Worm (Caenorhabditis elegans) whole organism, late embryonic: ENCODE results near the gene ppat-1.
A peak's percentile ranks its signal among the peaks of the same experiment; 100 is the strongest.

Source experiments
- C38D4.7 ChIP-seq: fragments of 200-800 bp; sonication (Bioruptor generic); optimal IDR thresholded peaks from 2 replicates; lab custom pipeline; 2018; ENCODE audit warnings: mild to moderate bottlenecking, missing genetic modification characterization, moderate library complexity, missing compliant biosample characterization
- T23F11.4 ChIP-seq: fragments of 200-800 bp; sonication (Bioruptor generic); optimal IDR thresholded peaks from 2 replicates; lab custom pipeline; 2018; ENCODE audit warnings: mild to moderate bottlenecking, missing genetic modification characterization, missing compliant biosample characterization
- Y22D7AL.16 ChIP-seq: sonication (generic microtip); optimal IDR thresholded peaks from 2 replicates; lab custom pipeline; 2016; ENCODE audit warnings: missing genetic modification characterization, missing compliant biosample characterization
- ahr-1 ChIP-seq: sonication (generic microtip); optimal IDR thresholded peaks from 2 replicates; lab custom pipeline; 2016; ENCODE audit warnings: missing genetic modification characterization, missing compliant biosample characterization
- ama-1 ChIP-seq: fragments of 150-350 bp; optimal IDR thresholded peaks from 2 replicates; lab custom pipeline; 2014
- ceh-14 ChIP-seq: sonication (generic microtip); optimal IDR thresholded peaks from 2 replicates; lab custom pipeline; 2016; ENCODE audit warnings: missing genotype, missing genetic modification characterization, missing compliant biosample characterization
- ceh-18 ChIP-seq: sonication (generic microtip); optimal IDR thresholded peaks from 2 replicates; lab custom pipeline; 2016; ENCODE audit warnings: missing genetic modification characterization, missing compliant biosample characterization
- ceh-19 ChIP-seq: fragments of 200-800 bp; sonication (Bioruptor generic); optimal IDR thresholded peaks from 2 replicates; lab custom pipeline; 2018; ENCODE audit warnings: mild to moderate bottlenecking, missing genetic modification characterization, missing compliant biosample characterization
- ceh-9 ChIP-seq: sonication (generic microtip); optimal IDR thresholded peaks from 2 replicates; lab custom pipeline; 2016; ENCODE audit warnings: mild to moderate bottlenecking, missing genetic modification characterization, inconsistent platforms, missing compliant biosample characterization
- che-1 ChIP-seq: sonication (generic microtip); optimal IDR thresholded peaks from 2 replicates; lab custom pipeline; 2016; ENCODE audit warnings: mild to moderate bottlenecking, missing genetic modification characterization, missing compliant biosample characterization
- dmd-4 ChIP-seq: sonication (generic microtip); optimal IDR thresholded peaks from 2 replicates; lab custom pipeline; 2016; ENCODE audit warnings: borderline replicate concordance, missing genetic modification characterization, missing compliant biosample characterization
- elt-2 ChIP-seq: sonication (generic microtip); optimal IDR thresholded peaks from 2 replicates; lab custom pipeline; 2016; ENCODE audit warnings: missing genetic modification reagents, missing genetic modification characterization, missing compliant biosample characterization
- elt-4 ChIP-seq: sonication (generic microtip); optimal IDR thresholded peaks from 2 replicates; lab custom pipeline; 2016; ENCODE audit warnings: missing genetic modification characterization, missing compliant biosample characterization
- eyg-1 ChIP-seq: sonication (generic microtip); optimal IDR thresholded peaks from 2 replicates; lab custom pipeline; 2016; ENCODE audit warnings: missing genotype, missing genetic modification characterization, missing compliant biosample characterization
- fax-1 ChIP-seq: sonication (generic microtip); optimal IDR thresholded peaks from 2 replicates; lab custom pipeline; 2016; ENCODE audit warnings: missing genotype, missing genetic modification characterization, missing compliant biosample characterization
- fkh-10 ChIP-seq: fragments of 150-350 bp; optimal IDR thresholded peaks from 2 replicates; lab custom pipeline; 2014; ENCODE audit warnings: missing biosample characterization, missing genetic modification reagents, missing genetic modification characterization
- fkh-6 ChIP-seq: sonication (generic microtip); optimal IDR thresholded peaks from 2 replicates; lab custom pipeline; 2016; ENCODE audit warnings: missing genetic modification characterization, missing compliant biosample characterization
- hlh-15 ChIP-seq: sonication (generic microtip); optimal IDR thresholded peaks from 2 replicates; lab custom pipeline; 2016; ENCODE audit warnings: missing genetic modification characterization, missing compliant biosample characterization
- hlh-8 ChIP-seq: sonication (generic microtip); optimal IDR thresholded peaks from 2 replicates; lab custom pipeline; 2016; ENCODE audit warnings: missing genotype, missing genetic modification characterization, missing compliant biosample characterization
- lim-6 ChIP-seq: sonication (generic microtip); optimal IDR thresholded peaks from 2 replicates; lab custom pipeline; 2016; ENCODE audit warnings: missing genetic modification characterization, missing compliant biosample characterization
- madf-2 ChIP-seq: sonication (generic microtip); optimal IDR thresholded peaks from 2 replicates; lab custom pipeline; 2017; ENCODE audit warnings: missing genetic modification characterization, missing compliant biosample characterization
- nfya-1 ChIP-seq: sonication (generic microtip); optimal IDR thresholded peaks from 2 replicates; lab custom pipeline; 2017; ENCODE audit warnings: missing genetic modification characterization, mild to moderate bottlenecking, missing compliant biosample characterization, antibody characterized with exemption, moderate library complexity
- npax-4 ChIP-seq: sonication (generic microtip); optimal IDR thresholded peaks from 2 replicates; lab custom pipeline; 2016; ENCODE audit warnings: missing genetic modification characterization, missing compliant biosample characterization
- pag-3 ChIP-seq: sonication (generic microtip); optimal IDR thresholded peaks from 2 replicates; lab custom pipeline; 2016; ENCODE audit warnings: missing compliant biosample characterization, missing genetic modification characterization, borderline replicate concordance
- pha-4 ChIP-seq: fragments of 150-350 bp; optimal IDR thresholded peaks from 2 replicates; lab custom pipeline; 2018; ENCODE audit warnings: missing biosample characterization, missing genetic modification reagents, missing genetic modification characterization
- pqm-1 ChIP-seq: sonication (generic microtip); optimal IDR thresholded peaks from 2 replicates; lab custom pipeline; 2016; ENCODE audit warnings: missing genetic modification characterization, missing compliant biosample characterization
- rnt-1 ChIP-seq: sonication (generic microtip); optimal IDR thresholded peaks from 2 replicates; lab custom pipeline; 2016; ENCODE audit warnings: missing genetic modification characterization, missing compliant biosample characterization
- tbx-2 ChIP-seq: sonication (generic microtip); optimal IDR thresholded peaks from 2 replicates; lab custom pipeline; 2016; ENCODE audit warnings: missing genetic modification characterization, missing compliant biosample characterization
- tbx-7 ChIP-seq: sonication (generic microtip); optimal IDR thresholded peaks from 2 replicates; lab custom pipeline; 2016; ENCODE audit warnings: missing genotype, missing genetic modification characterization, missing compliant biosample characterization
- unc-42 ChIP-seq: sonication (generic microtip); optimal IDR thresholded peaks from 2 replicates; lab custom pipeline; 2016; ENCODE audit warnings: missing genotype, missing genetic modification characterization, missing compliant biosample characterization
- unc-86 ChIP-seq: sonication (generic microtip); optimal IDR thresholded peaks from 2 replicates; lab custom pipeline; 2016; ENCODE audit warnings: missing genetic modification characterization, missing compliant biosample characterization

Gene ppat-1

DNA sequence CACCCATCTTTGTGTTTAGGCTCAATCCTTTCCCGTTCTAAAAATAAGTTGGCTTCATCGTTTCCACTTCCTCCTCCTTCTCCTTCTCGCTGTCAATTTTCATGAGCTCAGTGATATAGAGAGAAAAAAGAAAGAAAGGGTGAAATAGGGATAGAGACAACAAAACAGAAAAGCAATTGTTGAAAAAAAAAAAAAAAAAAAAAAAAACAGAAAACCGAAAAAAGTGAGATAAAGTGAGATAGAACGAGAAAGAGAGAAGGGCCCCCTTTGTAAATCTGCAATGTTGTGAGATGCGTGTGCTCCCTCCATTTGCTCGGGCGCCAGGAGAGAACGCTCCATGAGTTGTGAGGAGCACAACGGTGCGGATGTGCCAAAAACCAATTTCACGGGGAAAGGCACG, 34.8 kb downstream of the ppat-1 start:
- TF ChIP-seq ceh-18 (tag; lab: Kevin White, UChicago) (peak; percentile 14), ceh-19 (GFP tag; lab: Kevin White, UChicago) (no peak), unc-42 (tag; lab: Kevin White, UChicago) (peak; percentile 17), pha-4 (tag; lab: Kevin White, UChicago) (no peak)
- TF ChIP-seq, all 69 proteins: peak for 2

DNA sequence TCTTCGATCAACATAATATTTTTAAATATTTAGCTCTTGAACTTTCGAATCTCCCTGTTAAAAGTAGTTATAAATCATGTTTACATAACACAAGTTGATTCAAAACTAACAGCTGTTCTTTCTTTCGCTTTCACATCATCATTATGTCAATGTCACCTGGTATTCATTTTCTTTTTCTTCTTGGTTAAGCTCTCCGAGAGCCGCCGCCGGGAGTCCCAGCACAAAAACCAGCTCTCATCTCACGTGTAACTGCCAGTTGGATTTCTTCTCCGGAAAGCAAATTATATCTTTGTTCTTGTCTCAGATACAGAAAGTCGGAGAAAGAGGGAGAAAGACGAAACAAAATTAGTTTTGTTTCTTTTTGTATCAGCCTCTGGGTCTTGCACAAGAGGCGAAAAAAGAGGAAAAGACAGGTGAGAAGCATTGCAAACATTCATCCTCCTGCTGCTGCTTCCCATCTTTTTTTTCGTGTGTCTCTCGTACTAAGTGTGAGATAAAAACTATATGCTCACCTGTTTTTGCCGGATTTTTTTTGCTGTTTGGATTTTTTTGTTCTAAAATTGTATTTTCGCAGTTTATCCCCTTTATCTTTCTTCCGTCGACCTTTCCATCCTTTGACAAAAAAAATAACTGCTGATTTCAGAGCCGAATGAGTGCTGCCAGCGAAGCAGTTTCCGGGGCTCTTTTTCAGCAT, 42.4 kb downstream of the ppat-1 start, which contains the start of gene F17C8.3:
Gene F17C8.3 (plus strand): TSS at position 644 of the 694 bp plus-strand sequence.
- TF ChIP-seq ceh-18 (tag; lab: Kevin White, UChicago): peak; percentile 69
- no peak for TF ChIP-seq fkh-10 (GFP tag; lab: Kevin White, UChicago)

DNA sequence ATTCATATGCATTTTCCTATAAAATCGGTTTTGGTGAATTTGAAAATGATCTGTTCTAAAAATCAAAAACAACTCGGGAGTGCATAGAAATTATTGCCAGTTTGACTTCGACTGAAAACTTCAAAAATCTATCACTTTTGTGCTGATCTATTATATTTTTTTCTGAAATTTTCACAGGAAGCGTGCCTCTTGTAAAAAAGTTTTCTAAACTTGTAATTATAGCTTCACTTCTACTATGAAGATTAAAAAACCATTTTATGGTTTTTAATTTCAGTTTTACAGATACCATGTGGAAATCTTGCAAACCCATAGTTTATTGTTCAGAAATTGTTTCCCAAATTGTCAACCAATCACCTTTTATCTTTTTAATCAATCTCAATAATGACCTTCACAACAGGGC, 45.0 kb downstream of the ppat-1 start, which contains the start of gene F17C8.9:
Gene F17C8.9 (plus strand): TSS at position 301 of the 400 bp plus-strand sequence.
- TF ChIP-seq T23F11.4 (no peak), unc-86 (no peak), tbx-2 (tag; lab: Kevin White, UChicago) (no peak), elt-2 (no peak), fkh-6 (tag; lab: Kevin White, UChicago) (no peak), npax-4 (tag; lab: Kevin White, UChicago) (no peak), hlh-8 (tag; lab: Kevin White, UChicago) (no peak), unc-42 (tag; lab: Kevin White, UChicago) (no peak), che-1 (tag; lab: Kevin White, UChicago) (no peak), tbx-7 (tag; lab: Kevin White, UChicago) (no peak), nfya-1 (no peak), eyg-1 (tag; lab: Kevin White, UChicago) (no peak), ceh-9 (no peak)

DNA sequence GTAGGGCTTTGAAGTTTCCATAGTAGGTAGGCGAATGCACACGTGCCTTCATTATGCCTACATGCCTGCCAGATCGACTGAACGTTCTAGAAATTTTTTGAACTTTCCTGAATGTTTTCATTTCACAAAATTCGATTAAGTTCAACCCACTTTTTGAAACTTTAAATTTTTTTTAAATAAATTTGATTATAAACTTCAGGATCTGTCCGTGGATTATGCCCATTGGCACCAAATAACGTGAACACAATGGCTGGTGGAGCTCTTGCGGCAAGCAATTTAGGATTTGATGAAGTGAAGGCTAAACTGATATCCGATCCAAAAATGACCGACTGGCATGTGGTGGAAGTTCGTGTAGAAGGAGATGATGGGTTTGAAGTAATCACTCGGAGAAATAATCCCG, 46.4 kb downstream of the ppat-1 start, which contains the start of gene F17C8.7:
Gene F17C8.7 (plus strand): TSS at position 301 of the 400 bp plus-strand sequence.
- TF ChIP-seq C38D4.7 (no peak), fkh-6 (tag; lab: Kevin White, UChicago) (no peak), fax-1 (tag; lab: Kevin White, UChicago) (no peak)

DNA sequence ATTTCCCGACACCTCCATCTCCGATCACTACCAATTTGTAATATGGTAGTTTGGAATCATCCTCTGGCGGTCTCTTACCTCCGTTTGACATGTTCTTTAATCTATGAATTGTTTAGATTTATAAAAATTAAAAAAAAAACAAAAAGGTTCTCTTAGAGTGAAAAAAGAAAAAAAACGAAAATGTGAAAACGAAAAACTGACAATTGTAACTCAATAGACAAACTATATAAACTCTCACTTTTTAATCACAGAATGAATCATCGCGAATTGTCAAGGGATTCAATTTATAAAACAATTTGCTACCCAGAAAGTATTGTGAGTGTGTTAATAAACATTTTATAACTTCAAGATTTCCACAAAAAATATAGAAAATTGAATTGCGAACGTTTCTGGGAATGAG, 50.9 kb downstream of the ppat-1 start, which contains the start of gene ras-2:
Gene ras-2 (minus strand): TSS at position 101 of the 400 bp plus-strand sequence.
- no peak for TF ChIP-seq ama-1
- TF ChIP-seq lim-6: no peak
- TF ChIP-seq hlh-15: no peak
- no peak for TF ChIP-seq pha-4 (tag; lab: Kevin White, UChicago)
- no peak for TF ChIP-seq hlh-8 (tag; lab: Kevin White, UChicago)
- TF ChIP-seq pqm-1 (tag; lab: Kevin White, UChicago): no peak
- no peak for TF ChIP-seq Y22D7AL.16 (tag; lab: Kevin White, UChicago)
- no peak for TF ChIP-seq ceh-14 (tag; lab: Kevin White, UChicago)
- no peak for TF ChIP-seq ceh-18 (tag; lab: Kevin White, UChicago)
- TF ChIP-seq pag-3 (tag; lab: Kevin White, UChicago): no peak
- TF ChIP-seq madf-2 (tag; lab: Kevin White, UChicago): no peak
- no peak for TF ChIP-seq ahr-1
- no peak for TF ChIP-seq fkh-6 (tag; lab: Kevin White, UChicago)
- TF ChIP-seq fax-1 (tag; lab: Kevin White, UChicago): no peak
- TF ChIP-seq, all 69 proteins: peak for 0

DNA sequence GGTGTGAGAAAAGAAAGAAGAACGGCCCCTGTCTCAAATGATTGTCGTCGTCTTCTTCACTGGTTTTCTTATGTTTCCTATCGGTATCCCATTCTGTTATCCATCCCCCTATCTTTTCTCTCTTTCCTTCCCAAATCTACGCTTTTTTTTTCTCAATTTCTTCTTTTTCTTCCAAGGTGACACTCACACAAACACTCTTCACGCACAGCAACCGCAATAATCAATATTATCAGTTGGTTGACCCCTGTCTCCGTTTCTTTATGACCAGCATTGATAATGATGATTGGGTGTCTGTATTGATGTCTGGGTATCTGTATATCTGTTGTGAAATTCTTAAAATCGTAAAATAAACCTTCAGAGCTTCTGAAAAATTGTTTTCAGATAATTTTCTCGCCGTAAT, 51.7 kb downstream of the ppat-1 start:
- TF ChIP-seq elt-2: peak; percentile 27
- no peak for TF ChIP-seq rnt-1 (tag; lab: Kevin White, UChicago)
- no peak for TF ChIP-seq dmd-4 (tag; lab: Kevin White, UChicago)
- no peak for TF ChIP-seq elt-4
